Worm (Caenorhabditis elegans) whole organism, L4 larva: ENCODE results near the gene C09H10.5.

ENCODE experiments used
- F49E8.2 ChIP-seq: sonication (generic microtip); optimal IDR thresholded peaks from 2 replicates; lab custom pipeline; 2016; ENCODE audit warnings: missing compliant biosample characterization, mild to moderate bottlenecking, missing genetic modification characterization, borderline replicate concordance
- R02D3.7 ChIP-seq: fragments of 150-350 bp; sonication (generic microtip); optimal IDR thresholded peaks from 3 replicates; lab custom pipeline; 2014; ENCODE audit warnings: missing biosample characterization, missing genetic modification characterization
- Y48G9A.11 ChIP-seq: fragments of 200-800 bp; sonication (Bioruptor generic); IDR thresholded peaks from 2 replicates; pipeline ENCODE4 v1.3.6; 2022; ENCODE audit warnings: missing genetic modification reagents, missing genetic modification characterization, missing compliant biosample characterization
- aha-1 ChIP-seq: fragments of 150-350 bp; peaks from one replicate; lab custom pipeline; 2014; ENCODE audit warnings: missing biosample characterization, missing genetic modification characterization
- aly-2 ChIP-seq: sonication (generic microtip); optimal IDR thresholded peaks from 2 replicates; lab custom pipeline; 2018; ENCODE audit warnings: missing biosample characterization, missing genetic modification characterization
- ama-1 ChIP-seq: fragments of 150-350 bp; optimal IDR thresholded peaks from 2 replicates; lab custom pipeline; 2014; ENCODE audit warnings: inconsistent platforms, mixed read lengths
- arid-1 ChIP-seq: fragments of 200-800 bp; sonication (Bioruptor generic); conservative IDR thresholded peaks from 2 replicates; pipeline ENCODE4 v1.3.6; 2022; ENCODE audit warnings: missing genetic modification reagents, missing genetic modification characterization, missing compliant biosample characterization
- ces-1 ChIP-seq: fragments of 150-350 bp; sonication (generic microtip); optimal IDR thresholded peaks from 4 replicates; lab custom pipeline; 2014; ENCODE audit warnings: missing biosample characterization, missing genetic modification reagents, missing genetic modification characterization
- daf-16 ChIP-seq, 3 experiments: sonication (generic microtip); optimal IDR thresholded peaks; 2 replicates each; lab custom pipeline; 2016 to 2017; ENCODE audit warnings: missing genetic modification characterization in 3 of 3, missing genetic modification reagents in 3 of 3, mild to moderate bottlenecking in 2 of 3, missing compliant biosample characterization in 2 of 3, missing biosample characterization in 1 of 3, moderate library complexity in 1 of 3
- dmd-6 ChIP-seq: fragments of 200-800 bp; sonication (Bioruptor generic); IDR thresholded peaks from 2 replicates; pipeline ENCODE4 v1.3.6; 2022; ENCODE audit warnings: missing genetic modification reagents, missing genetic modification characterization, missing compliant biosample characterization
- dpl-1 ChIP-seq: fragments of 150-350 bp; optimal IDR thresholded peaks from 2 replicates; lab custom pipeline; 2014; ENCODE audit warnings: missing biosample characterization, missing genetic modification reagents, missing genetic modification characterization
- dve-1 ChIP-seq: sonication (generic microtip); optimal IDR thresholded peaks from 2 replicates; lab custom pipeline; 2017; ENCODE audit warnings: antibody characterized with exemption, mild to moderate bottlenecking, missing genetic modification characterization, missing compliant biosample characterization; ENCODE audit not compliant: insufficient read depth
- egl-27 ChIP-seq: sonication (generic microtip); optimal IDR thresholded peaks from 3 replicates; lab custom pipeline; 2017; ENCODE audit warnings: missing biosample characterization, missing genetic modification reagents, missing genetic modification characterization
- fkh-10 ChIP-seq: fragments of 150-350 bp; optimal IDR thresholded peaks from 2 replicates; lab custom pipeline; 2014; ENCODE audit warnings: missing biosample characterization, missing genetic modification reagents, missing genetic modification characterization
- fos-1 ChIP-seq: fragments of 150-350 bp; optimal IDR thresholded peaks from 2 replicates; lab custom pipeline; 2014; ENCODE audit warnings: missing biosample characterization, missing genetic modification characterization
- hif-1 ChIP-seq, 2 experiments: sonication (generic microtip); optimal IDR thresholded peaks; 2 replicates each; lab custom pipeline; 2016 to 2017; ENCODE audit warnings: missing compliant biosample characterization in 2 of 2, missing genetic modification characterization in 2 of 2, missing genetic modification reagents in 2 of 2, missing genotype in 2 of 2, mild to moderate bottlenecking in 1 of 2
- hlh-11 ChIP-seq: fragments of 200-800 bp; sonication (Bioruptor generic); optimal IDR thresholded peaks from 2 replicates; lab custom pipeline; 2018; ENCODE audit warnings: mild to moderate bottlenecking, missing genetic modification characterization, missing compliant biosample characterization
- hlh-30 ChIP-seq: sonication (generic microtip); optimal IDR thresholded peaks from 2 replicates; lab custom pipeline; 2017; ENCODE audit warnings: antibody characterized with exemption, mild to moderate bottlenecking, missing genetic modification characterization, missing compliant biosample characterization; ENCODE audit not compliant: insufficient read depth
- hmg-1.1 ChIP-seq: fragments of 200-800 bp; sonication (Bioruptor generic); IDR thresholded peaks from 2 replicates; pipeline ENCODE4 v1.3.6; 2022; ENCODE audit warnings: missing genetic modification reagents, missing genetic modification characterization, missing compliant biosample characterization
- lim-7 ChIP-seq: fragments of 200-800 bp; sonication (Bioruptor generic); IDR thresholded peaks from 2 replicates; pipeline ENCODE4 v1.3.6; 2022; ENCODE audit warnings: missing genetic modification characterization, missing compliant biosample characterization
- lin-1 ChIP-seq: fragments of 200-800 bp; sonication (Bioruptor generic); IDR thresholded peaks from 2 replicates; pipeline ENCODE4 v1.3.6; 2022; ENCODE audit warnings: missing genetic modification reagents, missing genetic modification characterization, missing compliant biosample characterization
- lin-13 ChIP-seq: fragments of 150-350 bp; optimal IDR thresholded peaks from 2 replicates; lab custom pipeline; 2014; ENCODE audit warnings: missing biosample characterization, missing genetic modification reagents, missing genetic modification characterization
- lin-29 ChIP-seq: fragments of 200-800 bp; sonication (Bioruptor generic); IDR thresholded peaks from 2 replicates; pipeline ENCODE4 v1.3.6; 2022; ENCODE audit warnings: missing genetic modification reagents, missing genetic modification characterization, missing compliant biosample characterization
- lin-38 ChIP-seq: fragments of 200-800 bp; sonication (Bioruptor generic); IDR thresholded peaks from 2 replicates; pipeline ENCODE4 v1.3.6; 2022; ENCODE audit warnings: missing genetic modification reagents, missing genetic modification characterization, missing compliant biosample characterization
- lir-3 ChIP-seq: sonication (generic microtip); optimal IDR thresholded peaks from 2 replicates; lab custom pipeline; 2016; ENCODE audit warnings: mild to moderate bottlenecking, missing genetic modification characterization, missing compliant biosample characterization
- lsy-2 ChIP-seq, 2 experiments: fragments of 150-350 bp in 1 of 2; sonication (generic microtip) in 1 of 2; optimal IDR thresholded peaks; 2 replicates each; lab custom pipeline; 2014 to 2017; ENCODE audit warnings: missing biosample characterization in 2 of 2, missing genetic modification characterization in 2 of 2
- madf-9 ChIP-seq: fragments of 200-800 bp; sonication (Bioruptor generic); conservative IDR thresholded peaks from 2 replicates; pipeline ENCODE4 v1.3.6; 2022; ENCODE audit warnings: missing genetic modification reagents, missing genetic modification characterization, missing compliant biosample characterization
- mdt-29 ChIP-seq: fragments of 200-800 bp; sonication (Bioruptor generic); IDR thresholded peaks from 2 replicates; pipeline ENCODE4 v1.3.6; 2022; ENCODE audit warnings: missing genetic modification reagents, missing genetic modification characterization, missing compliant biosample characterization
- mep-1 ChIP-seq: fragments of 150-350 bp; sonication (generic microtip); optimal IDR thresholded peaks from 3 replicates; lab custom pipeline; 2014; ENCODE audit warnings: missing biosample characterization, missing genetic modification characterization
- mes-2 ChIP-seq: sonication (generic microtip); optimal IDR thresholded peaks from 2 replicates; lab custom pipeline; 2016; ENCODE audit warnings: missing genotype, mild to moderate bottlenecking, missing genetic modification characterization, missing compliant biosample characterization; ENCODE audit not compliant: poor library complexity, severe bottlenecking
- nhr-11 ChIP-seq: fragments of 150-350 bp; optimal IDR thresholded peaks from 2 replicates; lab custom pipeline; 2014; ENCODE audit warnings: missing biosample characterization, missing genetic modification characterization
- nhr-25 ChIP-seq: sonication (generic microtip); optimal IDR thresholded peaks from 2 replicates; lab custom pipeline; 2017; ENCODE audit warnings: missing genetic modification characterization, mild to moderate bottlenecking, missing compliant biosample characterization, antibody characterized with exemption, moderate library complexity, borderline replicate concordance; ENCODE audit not compliant: insufficient read depth
- nhr-28 ChIP-seq: fragments of 150-350 bp; optimal IDR thresholded peaks from 2 replicates; lab custom pipeline; 2014; ENCODE audit warnings: missing biosample characterization, missing genetic modification characterization
- nhr-6 ChIP-seq: fragments of 150-350 bp; optimal IDR thresholded peaks from 2 replicates; lab custom pipeline; 2014; ENCODE audit warnings: missing biosample characterization, missing genetic modification characterization
- nhr-76 ChIP-seq: fragments of 150-350 bp; optimal IDR thresholded peaks from 2 replicates; lab custom pipeline; 2014; ENCODE audit warnings: missing biosample characterization, missing genetic modification characterization
- nhr-77 ChIP-seq: fragments of 150-350 bp; optimal IDR thresholded peaks from 2 replicates; lab custom pipeline; 2014; ENCODE audit warnings: missing biosample characterization, missing genetic modification characterization
- pha-4 ChIP-seq, 2 experiments: fragments of 150-350 bp in 1 of 2; fragments of 200-800 bp in 1 of 2; sonication (Bioruptor generic) in 1 of 2; IDR thresholded peaks in 1 of 2; optimal IDR thresholded peaks in 1 of 2; 2 replicates each; pipeline versions ENCODE4 v1.3.6 to Lab custom; 2014 to 2022; ENCODE audit warnings: missing genetic modification characterization in 2 of 2, missing genetic modification reagents in 2 of 2, missing biosample characterization in 1 of 2, missing compliant biosample characterization in 1 of 2
- pqm-1 ChIP-seq: sonication (generic microtip); optimal IDR thresholded peaks from 2 replicates; lab custom pipeline; 2017; ENCODE audit warnings: missing biosample characterization, missing genetic modification characterization
- rbr-2 ChIP-seq: sonication (generic microtip); optimal IDR thresholded peaks from 2 replicates; lab custom pipeline; 2016; ENCODE audit warnings: missing genotype, missing genetic modification characterization, missing compliant biosample characterization
- skn-1 ChIP-seq: fragments of 150-350 bp; optimal IDR thresholded peaks from 2 replicates; lab custom pipeline; 2014; ENCODE audit warnings: missing biosample characterization, missing genetic modification characterization
- snpc-1.2 ChIP-seq: fragments of 200-800 bp; sonication (Bioruptor generic); IDR thresholded peaks from 2 replicates; pipeline ENCODE4 v1.3.6; 2022; ENCODE audit warnings: missing genetic modification reagents, missing genetic modification characterization, missing compliant biosample characterization
- snpc-4 ChIP-seq: fragments of 150-350 bp; optimal IDR thresholded peaks from 2 replicates; lab custom pipeline; 2014; ENCODE audit warnings: missing biosample characterization, missing genetic modification characterization
- unc-130 ChIP-seq: sonication (generic microtip); optimal IDR thresholded peaks from 2 replicates; lab custom pipeline; 2016; ENCODE audit warnings: missing genetic modification reagents, missing genetic modification characterization, missing compliant biosample characterization
- unc-39 ChIP-seq: sonication (generic microtip); optimal IDR thresholded peaks from 2 replicates; lab custom pipeline; 2017; ENCODE audit warnings: missing biosample characterization, missing genetic modification characterization
- vab-7 ChIP-seq: fragments of 200-800 bp; sonication (Bioruptor generic); IDR thresholded peaks from 2 replicates; pipeline ENCODE4 v1.3.6; 2022; ENCODE audit warnings: missing genetic modification reagents, missing genetic modification characterization, missing compliant biosample characterization
- ztf-11 ChIP-seq: fragments of 150-350 bp; optimal IDR thresholded peaks from 2 replicates; lab custom pipeline; 2014; ENCODE audit warnings: missing biosample characterization, missing genetic modification characterization

Gene C09H10.5

DNA sequence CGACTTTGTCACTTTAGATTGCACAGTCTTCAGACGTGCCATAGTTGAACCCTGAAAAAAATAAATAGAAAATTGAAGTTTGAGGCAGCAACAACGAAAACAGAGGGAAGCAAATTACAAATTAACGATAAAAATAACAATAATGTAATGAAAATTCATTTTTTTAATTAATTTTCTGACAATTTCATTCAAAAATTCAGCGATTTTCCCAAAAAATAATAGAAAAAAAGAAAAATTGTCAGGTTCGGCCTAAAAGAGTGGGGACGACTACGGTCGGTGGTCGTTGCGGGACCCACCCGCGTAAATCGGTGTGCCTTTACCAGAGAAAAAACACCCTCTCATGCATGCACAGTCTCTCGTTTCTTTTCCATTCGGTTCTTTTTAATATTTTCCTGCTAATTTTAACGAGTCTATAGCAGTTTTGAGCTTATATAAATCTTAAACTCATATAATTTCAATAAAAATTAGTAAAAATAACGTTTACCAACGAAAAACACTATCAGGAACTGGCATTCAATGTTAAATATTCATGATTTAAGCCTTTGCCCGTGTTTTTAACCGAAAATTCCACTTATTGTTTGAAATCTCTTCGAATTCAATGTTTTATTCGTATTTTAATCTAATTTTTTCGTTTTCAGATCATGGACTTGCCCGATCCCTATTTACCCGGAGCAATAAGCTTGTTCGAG is 22.9 kb upstream of the C09H10.5 start, which contains the start of the genes rps-9 and lsm-1:
rps-9 (minus strand) TSS at position 51 of the 689 bp plus-strand sequence.
lsm-1 (plus strand) TSS at position 639 of the 689 bp plus-strand sequence.
- TF ChIP-seq fkh-10 (GFP tag; lab: Kevin White, UChicago): peak; percentile 40
- TF ChIP-seq hlh-11 (tag; lab: Kevin White, UChicago): peak; percentile 57
- no peak for TF ChIP-seq pqm-1 (tag; lab: Kevin White, UChicago)
- peak; percentile 43 for TF ChIP-seq rbr-2 (tag; lab: Kevin White, UChicago)
- no peak for TF ChIP-seq ztf-11 (tag; lab: Kevin White, UChicago)
- peak; percentile 50 for TF ChIP-seq nhr-77 (tag; lab: Kevin White, UChicago)
- TF ChIP-seq R02D3.7 (tag; lab: Kevin White, UChicago): no peak
- TF ChIP-seq dpl-1 (GFP tag; lab: Kevin White, UChicago): peak; percentile 63
- peak; percentile 23 for TF ChIP-seq aha-1 (tag; lab: Kevin White, UChicago)
- TF ChIP-seq mdt-29 (GFP tag; lab: Robert Waterston, UW): no peak
- peak; percentile 49 for TF ChIP-seq dve-1 (tag; lab: Kevin White, UChicago)
- peak; percentile 60; the same call in 1 of the 2 replicates for TF ChIP-seq hmg-1.1 (GFP tag; lab: Robert Waterston, UW)
- no peak for TF ChIP-seq skn-1 (tag; lab: Kevin White, UChicago)
- peak; percentile 58 for TF ChIP-seq hlh-30
- TF ChIP-seq lin-13 (GFP tag; lab: Kevin White, UChicago): peak; percentile 60
- TF ChIP-seq nhr-28 (tag; lab: Kevin White, UChicago): peak; percentile 5
- peak; percentile 32 for TF ChIP-seq ama-1 (lab: Kevin White, UChicago)
- peak; percentile 45 for TF ChIP-seq unc-130 (GFP tag; lab: Kevin White, UChicago)
- peak; percentile 70 for TF ChIP-seq lin-38 (GFP tag; lab: Robert Waterston, UW)
- TF ChIP-seq mes-2: peak; percentile 84
- no peak for TF ChIP-seq madf-9 (GFP tag; lab: Robert Waterston, UW)
- peak; percentile 45 for TF ChIP-seq nhr-11 (tag; lab: Kevin White, UChicago)
- peak; percentile 49 to 98 for TF ChIP-seq lsy-2 (tag; optimal IDR thresholded peaks at IDR 0.05; lab: Kevin White, UChicago)
- no peak for TF ChIP-seq fos-1 (tag; lab: Kevin White, UChicago)
- peak; percentile 23 for TF ChIP-seq nhr-6 (tag; lab: Kevin White, UChicago)
- 0 out of 2 replicates have a peak, but pooled peaks have one; percentile 38 for TF ChIP-seq arid-1 (GFP tag; lab: Robert Waterston, UW)
- TF ChIP-seq daf-16 (GFP tag; optimal IDR thresholded peaks at IDR 0.05; lab: Kevin White, UChicago): no peak
- TF ChIP-seq daf-16 (tag; optimal IDR thresholded peaks at IDR 0.05; lab: Kevin White, UChicago): peak; percentile 32
- TF ChIP-seq mep-1: peak; percentile 71
- no peak for TF ChIP-seq lir-3
- TF ChIP-seq unc-39 (tag; lab: Kevin White, UChicago): no peak
- TF ChIP-seq lin-29 (GFP tag; lab: Robert Waterston, UW): no peak
- peak; percentile 25; the same call in 1 of the 2 replicates for TF ChIP-seq dmd-6 (GFP tag; lab: Robert Waterston, UW)
- peak in 1 of 2 experiments; percentile 64 for TF ChIP-seq hif-1 (tag; optimal IDR thresholded peaks at IDR 0.05; lab: Kevin White, UChicago)

- TF ChIP-seq fos-1 (tag; lab: Kevin White, UChicago) (no peak), pha-4 (GFP tag; IDR thresholded peaks at IDR 0.05; lab: Robert Waterston, UW) (0 out of 2 replicates have a peak, but pooled peaks have one; percentile 20), pha-4 (tag; optimal IDR thresholded peaks at IDR 0.05; lab: Kevin White, UChicago) (no peak), lin-1 (GFP tag; lab: Robert Waterston, UW) (peak; percentile 9; the same call in 1 of the 2 replicates), lin-13 (GFP tag; lab: Kevin White, UChicago) (no peak), egl-27 (tag; lab: Kevin White, UChicago) (no peak), lim-7 (GFP tag; lab: Robert Waterston, UW) (0 out of 2 replicates have a peak, but pooled peaks have one; percentile 27), arid-1 (GFP tag; lab: Robert Waterston, UW) (peak; percentile 17; the same call in 1 of the 2 replicates), snpc-1.2 (GFP tag; lab: Robert Waterston, UW) (peak; percentile 39; the same call in 1 of the 2 replicates), lin-38 (GFP tag; lab: Robert Waterston, UW) (peak; percentile 59; the same call in 1 of the 2 replicates), vab-7 (0 out of 2 replicates have a peak, but pooled peaks have one; percentile 30), nhr-25 (tag; lab: Kevin White, UChicago) (no peak), F49E8.2 (peak; percentile 62), nhr-76 (tag; lab: Kevin White, UChicago) (no peak), snpc-4 (tag; lab: Kevin White, UChicago) (no peak), aha-1 (tag; lab: Kevin White, UChicago) (peak; percentile 13), ztf-11 (tag; lab: Kevin White, UChicago) (no peak), Y48G9A.11 (GFP tag; lab: Robert Waterston, UW) (0 out of 2 replicates have a peak, but pooled peaks have one; percentile 34), ces-1 (GFP tag; lab: Kevin White, UChicago) (no peak), aly-2 (tag; lab: Kevin White, UChicago) (peak; percentile 45)
Measured at ce11 chrII:11125059-11125594, 21.6 kb upstream of the C09H10.5 start.
